Worm (Caenorhabditis elegans): ENCODE data around the gene sri-21.

ce11 chrV:3585011-3585410, 35.4 kb downstream of the sri-21 start:
- TF ChIP-seq ztf-11 (tag; optimal IDR thresholded peaks at IDR 0.05) (no peak), ham-2 (GFP tag; optimal IDR thresholded peaks at IDR 0.05) (no peak), ces-1 (GFP tag; optimal IDR thresholded peaks at IDR 0.05) (no peak), nhr-237 (tag; optimal IDR thresholded peaks at IDR 0.05) (no peak), mab-5 (tag; optimal IDR thresholded peaks at IDR 0.05) (no peak), snpc-4 (tag; optimal IDR thresholded peaks at IDR 0.05) (no peak), nhr-28 (tag; optimal IDR thresholded peaks at IDR 0.05) (no peak), lsy-2 (tag; optimal IDR thresholded peaks at IDR 0.05) (no peak), lin-13 (tag; optimal IDR thresholded peaks at IDR 0.05) (no peak), blmp-1 (tag; optimal IDR thresholded peaks at IDR 0.05) (no peak), unc-62 (GFP tag; optimal IDR thresholded peaks at IDR 0.05) (no peak), pha-4 (tag; optimal IDR thresholded peaks at IDR 0.05) (no peak), nhr-76 (tag; optimal IDR thresholded peaks at IDR 0.05) (no peak)
